Worm (Caenorhabditis elegans) whole organism, L3 larva: Measurements from ENCODE around the gene wdr-5.3.

Source experiments
- elt-3 ChIP-seq, 3 experiments: fragments of 150-350 bp in 1 of 3; sonication (generic microtip) in 2 of 3; optimal IDR thresholded peaks; 2 replicates in 2 of 3; 4 replicates in 1 of 3; lab custom pipeline; 2014 to 2017; ENCODE audit warnings: missing biosample characterization in 3 of 3, missing genetic modification characterization in 3 of 3
- pha-4 ChIP-seq: fragments of 150-350 bp; optimal IDR thresholded peaks from 2 replicates; lab custom pipeline; 2014; ENCODE audit warnings: missing biosample characterization, missing genetic modification reagents, missing genetic modification characterization

The wdr-5.3 gene

ce11 chrV:10784011-10784410 lies 47.1 kb downstream of the wdr-5.3 start, which contains the start of gene D1054.8:
Gene D1054.8, plus strand, starts transcription at chrV:10784311.
- TF ChIP-seq pha-4 (tag; lab: Kevin White, UChicago) (peak; percentile 56), elt-3 (tag; optimal IDR thresholded peaks at IDR 0.05; lab: Kevin White, UChicago) (no peak)
